Worm (Caenorhabditis elegans) whole organism, young adult: ENCODE data around the gene F53F4.17.

Experiments used
- K12H6.12 ChIP-seq: fragments of 200-800 bp; sonication (Bioruptor generic); optimal IDR thresholded peaks from 2 replicates; lab custom pipeline; 2018; ENCODE audit warnings: mild to moderate bottlenecking, missing genetic modification characterization, missing compliant biosample characterization
- bed-2 ChIP-seq: fragments of 200-800 bp; sonication (Bioruptor generic); IDR thresholded peaks from 2 replicates; pipeline ENCODE4 v1.3.6; 2022; ENCODE audit warnings: missing genetic modification reagents, missing genetic modification characterization, missing compliant biosample characterization
- ceh-79 ChIP-seq: sonication (generic microtip); optimal IDR thresholded peaks from 2 replicates; lab custom pipeline; 2017; ENCODE audit warnings: mild to moderate bottlenecking, missing genetic modification characterization, missing compliant biosample characterization
- dpff-1 ChIP-seq: sonication (generic microtip); optimal IDR thresholded peaks from 2 replicates; lab custom pipeline; 2017; ENCODE audit warnings: mild to moderate bottlenecking, missing genetic modification characterization, missing compliant biosample characterization
- nhr-90 ChIP-seq: sonication (generic microtip); optimal IDR thresholded peaks from 2 replicates; lab custom pipeline; 2016; ENCODE audit warnings: missing genotype, mild to moderate bottlenecking, missing genetic modification characterization, missing compliant biosample characterization
- pha-4 ChIP-seq: fragments of 150-350 bp; sonication (generic microtip); optimal IDR thresholded peaks from 2 replicates; lab custom pipeline; 2014; ENCODE audit warnings: missing biosample characterization, missing genetic modification reagents, missing genetic modification characterization
- snpc-3.4 ChIP-seq: sonication (generic microtip); optimal IDR thresholded peaks from 2 replicates; lab custom pipeline; 2017; ENCODE audit warnings: missing genetic modification characterization, mild to moderate bottlenecking, missing compliant biosample characterization, antibody characterized with exemption, moderate library complexity, missing genotype, missing genetic modification reagents
- unc-130 ChIP-seq: sonication (generic microtip); optimal IDR thresholded peaks from 2 replicates; lab custom pipeline; 2016; ENCODE audit warnings: missing genetic modification reagents, missing genetic modification characterization, missing compliant biosample characterization

- TF ChIP-seq nhr-90 (tag; lab: Kevin White, UChicago) (no peak), dpff-1 (no peak), bed-2 (GFP tag; lab: Robert Waterston, UW) (no peak), unc-130 (GFP tag; lab: Kevin White, UChicago) (no peak), ceh-79 (tag; lab: Kevin White, UChicago) (no peak), K12H6.12 (tag; lab: Kevin White, UChicago) (no peak), snpc-3.4 (no peak), pha-4 (tag; lab: Kevin White, UChicago) (no peak)
These were observed 46.1 kb downstream of the F53F4.17 start, which contains the start of gene H37A05.2 for ce11 chrV:13634149-13634548.
